Worm (Caenorhabditis elegans) whole organism, young adult: ENCODE measurements around the gene F43E2.1.

Experiments
- C06A6.2 ChIP-seq: fragments of 200-800 bp; sonication (Bioruptor generic); conservative IDR thresholded peaks from 2 replicates; pipeline ENCODE4 v1.3.6; 2022; ENCODE audit warnings: missing genetic modification characterization, missing compliant biosample characterization
- ama-1 ChIP-seq, 3 experiments: fragments of 150-350 bp in 1 of 3; sonication (generic microtip) in 2 of 3; optimal IDR thresholded peaks; 2 replicates each; lab custom pipeline; 2014 to 2018; ENCODE audit warnings: missing biosample characterization in 2 of 3, missing genetic modification characterization in 2 of 3, missing genetic modification reagents in 2 of 3
- atf-7 ChIP-seq: sonication (generic microtip); optimal IDR thresholded peaks from 2 replicates; lab custom pipeline; 2017; ENCODE audit warnings: mild to moderate bottlenecking, missing genetic modification characterization, missing compliant biosample characterization
- die-1 ChIP-seq: sonication (generic microtip); optimal IDR thresholded peaks from 2 replicates; lab custom pipeline; 2016; ENCODE audit warnings: missing genotype, mild to moderate bottlenecking, missing genetic modification characterization, missing compliant biosample characterization
- egl-18 ChIP-seq: fragments of 200-800 bp; sonication (Bioruptor generic); IDR thresholded peaks from 2 replicates; pipeline ENCODE4 v1.3.6; 2022; ENCODE audit warnings: missing genetic modification reagents, missing genetic modification characterization, missing compliant biosample characterization
- egrh-3 ChIP-seq: fragments of 200-800 bp; sonication (Bioruptor generic); IDR thresholded peaks from 2 replicates; pipeline ENCODE4 v1.3.6; 2022; ENCODE audit warnings: missing genetic modification reagents, missing genetic modification characterization, missing compliant biosample characterization
- gei-17 ChIP-seq: fragments of 200-800 bp; sonication (Bioruptor generic); optimal IDR thresholded peaks from 2 replicates; lab custom pipeline; 2018; ENCODE audit warnings: mild to moderate bottlenecking, missing genetic modification characterization, missing compliant biosample characterization
- madf-8 ChIP-seq: fragments of 200-800 bp; sonication (Bioruptor generic); conservative IDR thresholded peaks from 2 replicates; pipeline ENCODE4 v1.3.6; 2022; ENCODE audit warnings: missing genetic modification reagents, missing genetic modification characterization, missing compliant biosample characterization
- snpc-1.1 ChIP-seq: sonication (generic microtip); optimal IDR thresholded peaks from 2 replicates; lab custom pipeline; 2017; ENCODE audit warnings: missing genetic modification characterization, mild to moderate bottlenecking, missing compliant biosample characterization, antibody characterized with exemption, moderate library complexity, missing genotype, missing genetic modification reagents; ENCODE audit not compliant: insufficient read depth
- unc-130 ChIP-seq: sonication (generic microtip); optimal IDR thresholded peaks from 2 replicates; lab custom pipeline; 2016; ENCODE audit warnings: missing genetic modification reagents, missing genetic modification characterization, missing compliant biosample characterization
- xnd-1 ChIP-seq: sonication (generic microtip); optimal IDR thresholded peaks from 2 replicates; lab custom pipeline; 2016; ENCODE audit warnings: missing genotype, missing genetic modification reagents, missing genetic modification characterization, missing compliant biosample characterization
- ztf-28 ChIP-seq: fragments of 200-800 bp; sonication (Bioruptor generic); IDR thresholded peaks from 2 replicates; pipeline ENCODE4 v1.3.6; 2022; ENCODE audit warnings: missing genetic modification reagents, missing genetic modification characterization, missing compliant biosample characterization

DNA sequence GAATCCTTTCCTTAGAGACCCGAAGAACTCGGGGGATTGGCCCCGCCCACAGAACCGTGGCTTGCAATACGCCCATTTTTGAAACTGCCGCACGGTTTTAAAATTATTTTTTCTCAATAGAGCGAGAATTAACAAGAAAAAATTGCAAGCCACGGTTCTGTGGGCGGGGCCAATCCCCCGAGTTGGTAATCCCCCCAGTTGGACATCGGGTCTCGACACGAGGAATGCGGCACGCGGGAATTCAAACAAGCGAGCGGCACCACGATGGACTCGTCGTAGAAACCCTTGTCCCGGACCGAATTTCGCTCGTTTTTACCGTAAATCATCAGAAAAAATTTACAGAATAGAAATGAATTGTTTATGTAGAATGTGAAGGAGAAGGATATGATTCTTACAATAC lies 22.1 kb upstream of the F43E2.1 start:
- TF ChIP-seq C06A6.2 (GFP tag; lab: Robert Waterston, UW) (no peak), ama-1 (optimal IDR thresholded peaks at IDR 0.05; lab: Kevin White, UChicago) (no peak), ama-1 (GFP tag; optimal IDR thresholded peaks at IDR 0.05; lab: Kevin White, UChicago) (no peak), snpc-1.1 (tag; lab: Kevin White, UChicago) (no peak), madf-8 (peak; percentile 56; the same call in 1 of the 2 replicates), die-1 (no peak), egrh-3 (GFP tag; lab: Robert Waterston, UW) (peak; percentile 29; the same call in 1 of the 2 replicates), atf-7 (no peak), xnd-1 (tag; lab: Kevin White, UChicago) (peak; percentile 51), unc-130 (GFP tag; lab: Kevin White, UChicago) (peak; percentile 42), egl-18 (GFP tag; lab: Robert Waterston, UW) (no peak), ztf-28 (no peak), gei-17 (GFP tag; lab: Kevin White, UChicago) (no peak)
